Worm (Caenorhabditis elegans) whole organism, dauer: ENCODE results near the gene glb-33.

ENCODE experiments used
- unc-62 ChIP-seq: sonication (generic microtip); optimal IDR thresholded peaks from 2 replicates; lab custom pipeline; 2017; ENCODE audit warnings: missing biosample characterization, missing genetic modification reagents, missing genetic modification characterization

glb-33 gene

ce11 chrV:1362027-1362426 is 10.1 kb downstream of the glb-33 start:
- TF ChIP-seq unc-62 (GFP tag; lab: Kevin White, UChicago) = no peak

- TF ChIP-seq unc-62 (GFP tag; lab: Kevin White, UChicago) = no peak
Observed at ce11 chrV:1364346-1364745, 12.4 kb downstream of the glb-33 start.

- no peak for TF ChIP-seq unc-62 (GFP tag; lab: Kevin White, UChicago)
Observed at ce11 chrV:1366082-1366481, 14.2 kb downstream of the glb-33 start.

ce11 chrV:1368138-1368537 is 16.2 kb downstream of the glb-33 start:
- no peak for TF ChIP-seq unc-62 (GFP tag; lab: Kevin White, UChicago)

ce11 chrV:1370914-1371313 is 19.0 kb downstream of the glb-33 start, which contains the start of gene snt-3:
snt-3 (minus strand) TSS chrV:1371014.
- no peak for TF ChIP-seq unc-62 (GFP tag; lab: Kevin White, UChicago)

ce11 chrV:1375007-1375406 is 23.1 kb downstream of the glb-33 start:
- TF ChIP-seq unc-62 (GFP tag; lab: Kevin White, UChicago) = no peak

- TF ChIP-seq unc-62 (GFP tag; lab: Kevin White, UChicago) = no peak
Observed at ce11 chrV:1378010-1378409, 26.1 kb downstream of the glb-33 start.

ce11 chrV:1383206-1383908 is 31.4 kb downstream of the glb-33 start, which contains the start of gene rga-4:
rga-4 (minus strand) TSS chrV:1383256.
- TF ChIP-seq unc-62 (GFP tag; lab: Kevin White, UChicago) = no peak

ce11 chrV:1388247-1388646 is 36.3 kb downstream of the glb-33 start:
- TF ChIP-seq unc-62 (GFP tag; lab: Kevin White, UChicago) = no peak

ce11 chrV:1389838-1390237 is 37.9 kb downstream of the glb-33 start:
- TF ChIP-seq unc-62 (GFP tag; lab: Kevin White, UChicago) = no peak

ce11 chrV:1390415-1390814 is 38.5 kb downstream of the glb-33 start:
- TF ChIP-seq unc-62 (GFP tag; lab: Kevin White, UChicago) = no peak

ce11 chrV:1392900-1393299 is 41.0 kb downstream of the glb-33 start, which contains the start of gene Y75B7AR.1:
Y75B7AR.1 (minus strand) TSS chrV:1393000.
- no peak for TF ChIP-seq unc-62 (GFP tag; lab: Kevin White, UChicago)
